Worm (Caenorhabditis elegans): ENCODE results near the gene chil-4.

chil-4 gene

ce11 chrII:9895173-9895572 is 39.7 kb upstream of the chil-4 start (continued):
- TF ChIP-seq daf-12 (tag; optimal IDR thresholded peaks at IDR 0.05) = no peak
- no peak for TF ChIP-seq ceh-32 (tag; optimal IDR thresholded peaks at IDR 0.05; ENCODE audit: poor library complexity)
- TF ChIP-seq egl-27 (tag; optimal IDR thresholded peaks at IDR 0.05) = no peak
- no peak for TF ChIP-seq tag-97 (GFP tag; IDR thresholded peaks at IDR 0.05)
- TF ChIP-seq nhr-48 (tag; optimal IDR thresholded peaks at IDR 0.05) = no peak
- no peak for TF ChIP-seq duxl-1 (tag; optimal IDR thresholded peaks at IDR 0.05; ENCODE audit: poor library complexity)
- no peak for TF ChIP-seq lim-7 (GFP tag; IDR thresholded peaks at IDR 0.05)
- TF ChIP-seq lin-39 (tag; optimal IDR thresholded peaks at IDR 0.05) = no peak
- peak; percentile 95 for TF ChIP-seq php-3 (GFP tag; IDR thresholded peaks at IDR 0.05)
- TF ChIP-seq gei-8 (GFP tag; optimal IDR thresholded peaks at IDR 0.05) = no peak

ce11 chrII:9894435-9894834 is 38.9 kb upstream of the chil-4 start, which contains the start of gene F26C11.1:
F26C11.1 (plus strand) TSS chrII:9894735.
- TF ChIP-seq lsy-2 (tag; optimal IDR thresholded peaks at IDR 0.05) (no peak), ztf-11 (tag; optimal IDR thresholded peaks at IDR 0.05) (no peak), fkh-10 (GFP tag; optimal IDR thresholded peaks at IDR 0.05) (no peak), gei-8 (GFP tag; optimal IDR thresholded peaks at IDR 0.05) (no peak), nhr-48 (tag; optimal IDR thresholded peaks at IDR 0.05) (no peak), zfp-2 (tag; optimal IDR thresholded peaks at IDR 0.05) (no peak), nhr-10 (tag; optimal IDR thresholded peaks at IDR 0.05) (no peak), nhr-102 (tag; optimal IDR thresholded peaks at IDR 0.05) (no peak), unc-39 (tag; optimal IDR thresholded peaks at IDR 0.05) (no peak)

ce11 chrII:9892409-9892808 is 36.9 kb upstream of the chil-4 start, which contains the start of gene C08H9.16:
C08H9.16 (plus strand) TSS chrII:9892778.
- peak; percentile 57 for TF ChIP-seq hlh-11 (tag; optimal IDR thresholded peaks at IDR 0.05)
- TF ChIP-seq hif-1 (tag; optimal IDR thresholded peaks at IDR 0.05) = peak in 1 of 2 experiments; percentile 18
- TF ChIP-seq tra-1 (GFP tag; IDR thresholded peaks at IDR 0.05) = no peak
- no peak for TF ChIP-seq duxl-1 (tag; optimal IDR thresholded peaks at IDR 0.05; ENCODE audit: poor library complexity)
- TF ChIP-seq zip-2 (tag; optimal IDR thresholded peaks at IDR 0.05) = no peak
- TF ChIP-seq gei-8 (GFP tag; optimal IDR thresholded peaks at IDR 0.05) = no peak
- TF ChIP-seq lsy-2 (tag; optimal IDR thresholded peaks at IDR 0.05) = peak; percentile 89 to 99
- peak; percentile 49 for TF ChIP-seq aha-1 (tag)
- no peak for TF ChIP-seq ZK337.2 (GFP tag; IDR thresholded peaks at IDR 0.05)
- no peak for TF ChIP-seq nhr-102 (tag; optimal IDR thresholded peaks at IDR 0.05)
- TF ChIP-seq unc-39 (tag; optimal IDR thresholded peaks at IDR 0.05) = no peak
- no peak for TF ChIP-seq ceh-62 (tag; optimal IDR thresholded peaks at IDR 0.05)
- peak; percentile 18; the same call in 1 of the 2 replicates for TF ChIP-seq hmg-1.1 (GFP tag; IDR thresholded peaks at IDR 0.05)
- TF ChIP-seq dpl-1 (GFP tag; optimal IDR thresholded peaks at IDR 0.05) = peak; percentile 65
- no peak for TF ChIP-seq daf-12 (tag; optimal IDR thresholded peaks at IDR 0.05)
- no peak for TF ChIP-seq lin-1 (GFP tag; IDR thresholded peaks at IDR 0.05)
- no peak for TF ChIP-seq jun-1 (tag; optimal IDR thresholded peaks at IDR 0.05)
- TF ChIP-seq snpc-4 (tag; optimal IDR thresholded peaks at IDR 0.05) = no peak
- no peak for TF ChIP-seq mxl-3 (GFP tag; optimal IDR thresholded peaks at IDR 0.05)
- no peak for TF ChIP-seq nhr-76 (tag; optimal IDR thresholded peaks at IDR 0.05)
- no peak for TF ChIP-seq ces-1 (GFP tag; optimal IDR thresholded peaks at IDR 0.05)
- no peak for TF ChIP-seq aly-2 (tag; optimal IDR thresholded peaks at IDR 0.05)
- no peak for TF ChIP-seq lin-29 (GFP tag; IDR thresholded peaks at IDR 0.05)
- no peak for TF ChIP-seq egl-27 (tag; optimal IDR thresholded peaks at IDR 0.05)
- TF ChIP-seq ceh-44 (GFP tag; IDR thresholded peaks at IDR 0.05) = no peak
- no peak for TF ChIP-seq ZK546.5 (tag; optimal IDR thresholded peaks at IDR 0.05)
- TF ChIP-seq nhr-48 (tag; optimal IDR thresholded peaks at IDR 0.05) = no peak
- no peak for TF ChIP-seq sdz-12 (GFP tag; optimal IDR thresholded peaks at IDR 0.05)
- TF ChIP-seq ztf-7 (tag; optimal IDR thresholded peaks at IDR 0.05) = no peak
- no peak for TF ChIP-seq zip-11 (GFP tag; IDR thresholded peaks at IDR 0.05)
- no peak for TF ChIP-seq mxl-2 (GFP tag; conservative IDR thresholded peaks at IDR 0.05)
- no peak for TF ChIP-seq php-3 (GFP tag; IDR thresholded peaks at IDR 0.05)
- TF ChIP-seq fkh-10 (GFP tag; optimal IDR thresholded peaks at IDR 0.05) = no peak
- no peak for TF ChIP-seq nhr-28 (tag; optimal IDR thresholded peaks at IDR 0.05)
- no peak for TF ChIP-seq F44E2.7 (GFP tag; IDR thresholded peaks at IDR 0.05)
- TF ChIP-seq Y5F2A.4 (GFP tag; optimal IDR thresholded peaks at IDR 0.05) = no peak
- TF ChIP-seq lir-3 (tag; optimal IDR thresholded peaks at IDR 0.05) = no peak
- TF ChIP-seq zfp-3 (GFP tag; conservative IDR thresholded peaks at IDR 0.05) = no peak
- no peak for TF ChIP-seq snpc-1.2 (GFP tag; IDR thresholded peaks at IDR 0.05)
- no peak for TF ChIP-seq lin-38 (GFP tag; IDR thresholded peaks at IDR 0.05)
- no peak for TF ChIP-seq lin-39 (tag; optimal IDR thresholded peaks at IDR 0.05)
